Worm (Caenorhabditis elegans): Measurements from ENCODE around the gene T13C5.6.
A peak's percentile ranks its signal among the peaks of the same experiment; 100 is the strongest.

The T13C5.6 gene

ce11 chrX:6251321-6251720 is 43.8 kb upstream of the T13C5.6 start:
- 0 out of 2 replicates have a peak, but pooled peaks have one; percentile 18 for TF ChIP-seq tab-1 (GFP tag; IDR thresholded peaks at IDR 0.05)
- TF ChIP-seq cog-1 (tag; optimal IDR thresholded peaks at IDR 0.05), result no peak

ce11 chrX:6250866-6251265 is 43.4 kb upstream of the T13C5.6 start:
- TF ChIP-seq med-1 (GFP tag; optimal IDR thresholded peaks at IDR 0.05; ENCODE audit: insufficient read depth) (no peak), ztf-29 (GFP tag; IDR thresholded peaks at IDR 0.05) (no peak)

ce11 chrX:6250272-6250752 is 42.8 kb upstream of the T13C5.6 start:
- TF ChIP-seq med-1 (GFP tag; optimal IDR thresholded peaks at IDR 0.05; ENCODE audit: insufficient read depth), result no peak
- TF ChIP-seq T22C8.4 (GFP tag; IDR thresholded peaks at IDR 0.05), result no peak
- TF ChIP-seq ref-1 (GFP tag; conservative IDR thresholded peaks at IDR 0.05), result no peak
- TF ChIP-seq cog-1 (tag; optimal IDR thresholded peaks at IDR 0.05), result no peak
- no peak for TF ChIP-seq flt-1 (GFP tag; IDR thresholded peaks at IDR 0.05)
- no peak for TF ChIP-seq tab-1 (GFP tag; IDR thresholded peaks at IDR 0.05)

ce11 chrX:6248778-6249658 is 41.5 kb upstream of the T13C5.6 start:
- TF ChIP-seq klf-2 (GFP tag; conservative IDR thresholded peaks at IDR 0.05), result no peak
- no peak for TF ChIP-seq flt-1 (GFP tag; IDR thresholded peaks at IDR 0.05)
- TF ChIP-seq ref-1 (GFP tag; conservative IDR thresholded peaks at IDR 0.05), result no peak
- TF ChIP-seq med-1 (GFP tag; optimal IDR thresholded peaks at IDR 0.05; ENCODE audit: insufficient read depth), result no peak
- TF ChIP-seq tab-1 (GFP tag; IDR thresholded peaks at IDR 0.05), result no peak
- TF ChIP-seq ztf-29 (GFP tag; IDR thresholded peaks at IDR 0.05), result no peak
- TF ChIP-seq cog-1 (tag; optimal IDR thresholded peaks at IDR 0.05), result no peak
- TF ChIP-seq T22C8.4 (GFP tag; IDR thresholded peaks at IDR 0.05), result no peak

ce11 chrX:6247869-6248268 is 40.4 kb upstream of the T13C5.6 start:
- TF ChIP-seq tab-1 (GFP tag; IDR thresholded peaks at IDR 0.05), result no peak
- TF ChIP-seq klf-2 (GFP tag; conservative IDR thresholded peaks at IDR 0.05), result no peak
- TF ChIP-seq ztf-23 (GFP tag; IDR thresholded peaks at IDR 0.05), result no peak
- TF ChIP-seq cog-1 (tag; optimal IDR thresholded peaks at IDR 0.05), result no peak
- no peak for TF ChIP-seq med-1 (GFP tag; optimal IDR thresholded peaks at IDR 0.05; ENCODE audit: insufficient read depth)
- TF ChIP-seq ref-1 (GFP tag; conservative IDR thresholded peaks at IDR 0.05), result no peak

- no peak for TF ChIP-seq T22C8.4 (GFP tag; IDR thresholded peaks at IDR 0.05)
- TF ChIP-seq med-1 (GFP tag; optimal IDR thresholded peaks at IDR 0.05; ENCODE audit: insufficient read depth), result no peak
- TF ChIP-seq cog-1 (tag; optimal IDR thresholded peaks at IDR 0.05), result no peak
- no peak for TF ChIP-seq klf-2 (GFP tag; conservative IDR thresholded peaks at IDR 0.05)
- no peak for TF ChIP-seq flt-1 (GFP tag; IDR thresholded peaks at IDR 0.05)
- TF ChIP-seq ref-1 (GFP tag; conservative IDR thresholded peaks at IDR 0.05), result no peak
- no peak for TF ChIP-seq ztf-29 (GFP tag; IDR thresholded peaks at IDR 0.05)
Observed at ce11 chrX:6247013-6247412, 39.5 kb upstream of the T13C5.6 start.

ce11 chrX:6245499-6245898 is 38.0 kb upstream of the T13C5.6 start:
- TF ChIP-seq flt-1 (GFP tag; IDR thresholded peaks at IDR 0.05) (no peak), klf-2 (GFP tag; conservative IDR thresholded peaks at IDR 0.05) (no peak), ref-1 (GFP tag; conservative IDR thresholded peaks at IDR 0.05) (no peak), T22C8.4 (GFP tag; IDR thresholded peaks at IDR 0.05) (no peak), med-1 (GFP tag; optimal IDR thresholded peaks at IDR 0.05; ENCODE audit: insufficient read depth) (no peak), ztf-23 (GFP tag; IDR thresholded peaks at IDR 0.05) (no peak), ztf-29 (GFP tag; IDR thresholded peaks at IDR 0.05) (no peak), cog-1 (tag; optimal IDR thresholded peaks at IDR 0.05) (no peak), tab-1 (GFP tag; IDR thresholded peaks at IDR 0.05) (no peak)

- TF ChIP-seq flt-1 (GFP tag; IDR thresholded peaks at IDR 0.05) (no peak), klf-2 (GFP tag; conservative IDR thresholded peaks at IDR 0.05) (no peak)
Observed at ce11 chrX:6240640-6241033, 33.1 kb upstream of the T13C5.6 start, which contains the start of gene got-2.2. got-2.2 (plus strand) TSS chrX:6240983.

- TF ChIP-seq flt-1 (GFP tag; IDR thresholded peaks at IDR 0.05) (no peak), ztf-29 (GFP tag; IDR thresholded peaks at IDR 0.05) (no peak), klf-2 (GFP tag; conservative IDR thresholded peaks at IDR 0.05) (no peak), ztf-23 (GFP tag; IDR thresholded peaks at IDR 0.05) (no peak), med-1 (GFP tag; optimal IDR thresholded peaks at IDR 0.05; ENCODE audit: insufficient read depth) (no peak), T22C8.4 (GFP tag; IDR thresholded peaks at IDR 0.05) (no peak), cog-1 (tag; optimal IDR thresholded peaks at IDR 0.05) (no peak), ref-1 (GFP tag; conservative IDR thresholded peaks at IDR 0.05) (no peak), tab-1 (GFP tag; IDR thresholded peaks at IDR 0.05) (no peak)
Observed at ce11 chrX:6239927-6240639, 32.6 kb upstream of the T13C5.6 start.

ce11 chrX:6238973-6239372 is 31.5 kb upstream of the T13C5.6 start, which contains the start of gene rml-3:
rml-3 (minus strand) TSS chrX:6239065.
- no peak for TF ChIP-seq tab-1 (GFP tag; IDR thresholded peaks at IDR 0.05)
- TF ChIP-seq med-1 (GFP tag; optimal IDR thresholded peaks at IDR 0.05; ENCODE audit: insufficient read depth), result no peak
- no peak for TF ChIP-seq T22C8.4 (GFP tag; IDR thresholded peaks at IDR 0.05)
- TF ChIP-seq flt-1 (GFP tag; IDR thresholded peaks at IDR 0.05), result no peak
- TF ChIP-seq klf-2 (GFP tag; conservative IDR thresholded peaks at IDR 0.05), result no peak
- TF ChIP-seq ztf-29 (GFP tag; IDR thresholded peaks at IDR 0.05), result no peak
- TF ChIP-seq cog-1 (tag; optimal IDR thresholded peaks at IDR 0.05), result no peak
- TF ChIP-seq ref-1 (GFP tag; conservative IDR thresholded peaks at IDR 0.05), result no peak
- TF ChIP-seq ztf-23 (GFP tag; IDR thresholded peaks at IDR 0.05), result no peak

Data from whole organism, midembryonic.